Fruit fly (Drosophila melanogaster) whole organism: ENCODE data around the gene CG3032.

ENCODE experiments used
- CG8478 ChIP-seq: fragments of >200 bp; optimal IDR thresholded peaks from 2 replicates; lab custom pipeline; 2018; ENCODE audit warnings: inconsistent platforms
- Dll ChIP-seq: fragments of >200 bp; optimal IDR thresholded peaks from 2 replicates; lab custom pipeline; 2017
- EcR ChIP-seq, 2 experiments: fragments of >200 bp; optimal IDR thresholded peaks; 2 replicates each; lab custom pipeline; 2017; ENCODE audit warnings: missing biosample characterization in 2 of 2, missing genetic modification characterization in 2 of 2, missing genetic modification reagents in 2 of 2
- pan ChIP-seq: fragments of >200 bp; optimal IDR thresholded peaks from 2 replicates; lab custom pipeline; 2017
- psq ChIP-seq: fragments of >200 bp; optimal IDR thresholded peaks from 2 replicates; lab custom pipeline; 2017
- usp ChIP-seq: fragments of >200 bp; optimal IDR thresholded peaks from 2 replicates; lab custom pipeline; 2017; ENCODE audit warnings: missing biosample characterization, missing genetic modification characterization, mixed read lengths

dm6 chrX:6976911-6977310, 36.8 kb downstream of the CG3032 start:
- no peak for TF ChIP-seq Dll (lab: Kevin White, UChicago)
- no peak for TF ChIP-seq CG8478 (lab: Kevin White, UChicago)
- TF ChIP-seq psq (lab: Kevin White, UChicago) = no peak
- TF ChIP-seq usp (GFP tag; lab: Kevin White, UChicago) = no peak
- no peak for TF ChIP-seq pan
- TF ChIP-seq EcR (GFP tag; optimal IDR thresholded peaks at IDR 0.05; lab: Kevin White, UChicago) = no peak
